Worm (Caenorhabditis elegans): Measurements from ENCODE around the gene grl-10.

DNA sequence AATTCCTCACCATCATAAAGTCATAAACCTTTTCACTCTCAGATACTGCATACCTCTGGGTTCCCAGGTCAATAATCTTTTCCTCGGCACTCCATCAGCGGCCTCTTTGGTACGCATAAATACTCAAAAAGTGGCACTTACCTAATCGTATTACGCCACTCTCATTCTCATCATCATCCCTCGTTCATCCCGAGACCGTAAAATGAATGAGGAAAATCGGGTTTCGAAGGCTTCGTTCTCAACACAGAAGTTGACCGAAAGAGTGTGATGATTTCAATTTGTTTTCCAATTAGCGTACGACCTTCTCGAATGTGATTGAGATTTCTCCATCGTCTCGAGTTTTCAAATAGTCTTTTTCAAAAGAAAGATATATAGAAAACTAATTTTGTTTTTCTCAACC lies 34.4 kb upstream of the grl-10 start:
- TF ChIP-seq unc-62 (GFP tag; optimal IDR thresholded peaks at IDR 0.05) (no peak), mep-1 (tag; optimal IDR thresholded peaks at IDR 0.05) (no peak), nhr-28 (tag; optimal IDR thresholded peaks at IDR 0.05) (no peak), nhr-12 (tag; optimal IDR thresholded peaks at IDR 0.05) (no peak)
